Fruit fly (Drosophila melanogaster): Measurements from ENCODE around the gene Gale.

The Gale gene

DNA sequence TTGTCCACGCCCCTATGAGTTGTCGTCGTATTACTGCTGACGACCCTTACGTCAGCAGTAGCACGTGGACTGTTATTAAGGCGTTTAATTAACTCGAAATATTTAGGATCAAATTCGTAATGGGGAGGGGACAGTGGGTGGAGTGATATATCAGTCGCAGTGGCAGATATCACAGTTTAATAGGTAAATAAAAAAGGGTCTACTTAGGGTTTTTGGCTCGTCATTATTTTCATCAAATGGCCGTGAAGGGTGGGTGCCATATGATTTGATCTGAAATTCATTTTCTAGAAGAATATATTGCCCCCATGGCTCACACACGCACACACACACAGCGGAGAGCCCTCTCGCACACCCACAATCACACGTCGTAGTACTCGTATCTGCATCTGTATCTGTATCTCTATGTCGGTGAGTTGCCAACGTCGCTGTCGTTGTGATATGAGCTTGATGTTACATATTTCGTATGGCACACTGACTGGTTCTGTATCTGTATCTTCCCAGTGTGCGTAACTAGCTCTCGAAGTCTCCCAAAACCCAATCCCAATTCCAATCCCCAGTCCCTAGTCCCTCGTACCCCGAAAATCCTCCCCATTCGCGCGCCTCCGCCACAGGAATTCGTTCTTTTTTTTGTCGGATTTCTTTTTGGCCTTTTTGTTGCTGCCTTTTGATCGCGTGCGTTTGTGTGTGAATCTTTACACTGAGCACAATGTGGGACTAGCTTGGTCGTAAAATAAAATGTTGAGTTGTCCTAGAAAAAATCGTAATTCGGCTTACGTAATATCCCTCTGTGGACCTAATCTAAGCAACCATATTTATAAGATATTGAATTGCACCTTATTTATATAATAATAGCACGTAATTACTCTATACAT, 21.6 kb upstream of the Gale start:
- TF ChIP-seq dac (GFP tag; optimal IDR thresholded peaks at IDR 0.05) = peak; percentile 55
- TF ChIP-seq Eip75B (GFP tag; optimal IDR thresholded peaks at IDR 0.05) = peak; percentile 27
- TF ChIP-seq Sox15 (GFP tag; optimal IDR thresholded peaks at IDR 0.05) = peak; percentile 30
- peak; percentile 57 for TF ChIP-seq vri (GFP tag; optimal IDR thresholded peaks at IDR 0.05)
- peak; percentile 83 for TF ChIP-seq CG6276 (GFP tag; optimal IDR thresholded peaks at IDR 0.05)
- TF ChIP-seq Ets21C (GFP tag; optimal IDR thresholded peaks at IDR 0.05) = peak; percentile 17
- peak; percentile 80 for TF ChIP-seq dsx (GFP tag; optimal IDR thresholded peaks at IDR 0.05; ENCODE audit: poor library complexity, severe bottlenecking)
- peak; percentile 94 for TF ChIP-seq eg (GFP tag; IDR thresholded peaks at IDR 0.05)
- no peak for TF ChIP-seq Eip93F (GFP tag; optimal IDR thresholded peaks at IDR 0.05)
- peak; percentile 56 for TF ChIP-seq CG32006 (GFP tag; optimal IDR thresholded peaks at IDR 0.05)
- peak; percentile 75 for TF ChIP-seq net (GFP tag; optimal IDR thresholded peaks at IDR 0.05)
- TF ChIP-seq spab (GFP tag; optimal IDR thresholded peaks at IDR 0.05) = peak; percentile 81
- TF ChIP-seq salr (GFP tag; optimal IDR thresholded peaks at IDR 0.05) = peak; percentile 42 to 80
- peak; percentile 50 for TF ChIP-seq Met (GFP tag; optimal IDR thresholded peaks at IDR 0.05)
- TF ChIP-seq Sox102F (GFP tag; optimal IDR thresholded peaks at IDR 0.05) = peak; percentile 58
- peak; percentile 21 for TF ChIP-seq topi (GFP tag; optimal IDR thresholded peaks at IDR 0.05)
- peak; percentile 27 for TF ChIP-seq CG8632 (GFP tag; optimal IDR thresholded peaks at IDR 0.05)
- peak; percentile 28 for TF ChIP-seq esn (GFP tag; optimal IDR thresholded peaks at IDR 0.05)
- TF ChIP-seq CG8119 (GFP tag; IDR thresholded peaks at IDR 0.05) = peak; percentile 82
- no peak for TF ChIP-seq CG4318 (GFP tag; optimal IDR thresholded peaks at IDR 0.05)
- peak; percentile 68 for TF ChIP-seq Ets96B (tag; optimal IDR thresholded peaks at IDR 0.05)
- peak; percentile 70 for TF ChIP-seq svp (GFP tag)
- peak; percentile 77 for TF ChIP-seq CG10669 (GFP tag; optimal IDR thresholded peaks at IDR 0.05)
- peak; percentile 59 for TF ChIP-seq CG34406 (GFP tag; optimal IDR thresholded peaks at IDR 0.05)
- peak; percentile 37 for TF ChIP-seq Sox14 (GFP tag; optimal IDR thresholded peaks at IDR 0.05)
- TF ChIP-seq Eip78C (GFP tag) = peak; percentile 57
- peak; percentile 71 for TF ChIP-seq CG3919 (GFP tag; optimal IDR thresholded peaks at IDR 0.05)
- peak; percentile 45 for TF ChIP-seq CG11762 (GFP tag; optimal IDR thresholded peaks at IDR 0.05; ENCODE audit: insufficient read depth)
- peak; percentile 92 for TF ChIP-seq CG9139 (GFP tag; optimal IDR thresholded peaks at IDR 0.05)
- TF ChIP-seq CG7368 (GFP tag; optimal IDR thresholded peaks at IDR 0.05) = peak; percentile 47
- peak; percentile 24 for TF ChIP-seq CG8319 (GFP tag; optimal IDR thresholded peaks at IDR 0.05)
- TF ChIP-seq CG16779 (tag; optimal IDR thresholded peaks at IDR 0.05) = peak; percentile 90
- peak; percentile 23 for TF ChIP-seq CG11902 (GFP tag; optimal IDR thresholded peaks at IDR 0.05)
- peak; percentile 7 for TF ChIP-seq Hr38 (GFP tag; optimal IDR thresholded peaks at IDR 0.05)
- TF ChIP-seq CG10631 (GFP tag; optimal IDR thresholded peaks at IDR 0.05) = peak; percentile 52
- TF ChIP-seq CG1621 (tag; optimal IDR thresholded peaks at IDR 0.05) = peak; percentile 85
- TF ChIP-seq Lpt (GFP tag; optimal IDR thresholded peaks at IDR 0.05) = peak; percentile 87
- peak; percentile 73 for TF ChIP-seq CG3032 (tag; optimal IDR thresholded peaks at IDR 0.05)
- peak; percentile 43 for TF ChIP-seq fd59A (GFP tag; optimal IDR thresholded peaks at IDR 0.05)
- TF ChIP-seq CG31627 (GFP tag; optimal IDR thresholded peaks at IDR 0.05) = peak; percentile 52
- peak; percentile 7 for TF ChIP-seq CG6792 (GFP tag; optimal IDR thresholded peaks at IDR 0.05)
- peak; percentile 57 for TF ChIP-seq Hr39 (GFP tag; optimal IDR thresholded peaks at IDR 0.05)
- TF ChIP-seq CG6163 (GFP tag; IDR thresholded peaks at IDR 0.05) = peak; percentile 94
- TF ChIP-seq Hr4 (GFP tag; optimal IDR thresholded peaks at IDR 0.05) = peak; percentile 51
- peak; percentile 41 for TF ChIP-seq acj6 (GFP tag; optimal IDR thresholded peaks at IDR 0.05)
- TF ChIP-seq CG6854 (GFP tag; optimal IDR thresholded peaks at IDR 0.05) = peak; percentile 87
- TF ChIP-seq fd85E (GFP tag; optimal IDR thresholded peaks at IDR 0.05) = no peak
- TF ChIP-seq lz (GFP tag; optimal IDR thresholded peaks at IDR 0.05) = peak; percentile 50
- peak; percentile 57 for TF ChIP-seq pdm3 (GFP tag; optimal IDR thresholded peaks at IDR 0.05)
- peak; percentile 39 for TF ChIP-seq Smox (GFP tag; optimal IDR thresholded peaks at IDR 0.05)

Measured in whole organism, prepupa.